Fruit fly (Drosophila melanogaster): ENCODE data around the gene CG11585.

DNA sequence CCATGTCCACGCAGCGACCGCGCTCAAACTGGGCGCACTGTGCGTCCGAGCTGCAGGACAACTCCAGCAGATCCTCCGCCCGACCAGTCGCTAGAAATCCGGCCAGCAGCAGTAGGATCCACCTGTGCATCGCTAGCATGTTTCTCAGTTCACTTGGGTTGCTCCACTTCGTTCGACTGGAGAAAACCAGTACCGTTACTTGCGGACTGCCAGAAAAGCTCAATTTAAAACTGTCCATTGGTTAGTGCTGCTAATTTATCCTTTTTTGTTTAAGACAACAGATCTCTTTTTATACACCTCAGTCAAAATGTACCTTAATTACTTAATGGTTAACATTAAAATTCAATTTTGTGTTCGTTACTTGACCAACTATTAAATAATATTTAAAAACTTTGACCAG is 36.3 kb downstream of the CG11585 start, which contains the start of gene CG11674:
- TF ChIP-seq CTCF (optimal IDR thresholded peaks at IDR 0.05): no peak
- TF ChIP-seq CG8478 (optimal IDR thresholded peaks at IDR 0.05): no peak
